Fruit fly (Drosophila melanogaster): ENCODE measurements around the gene CG32264.

The CG32264 gene

DNA sequence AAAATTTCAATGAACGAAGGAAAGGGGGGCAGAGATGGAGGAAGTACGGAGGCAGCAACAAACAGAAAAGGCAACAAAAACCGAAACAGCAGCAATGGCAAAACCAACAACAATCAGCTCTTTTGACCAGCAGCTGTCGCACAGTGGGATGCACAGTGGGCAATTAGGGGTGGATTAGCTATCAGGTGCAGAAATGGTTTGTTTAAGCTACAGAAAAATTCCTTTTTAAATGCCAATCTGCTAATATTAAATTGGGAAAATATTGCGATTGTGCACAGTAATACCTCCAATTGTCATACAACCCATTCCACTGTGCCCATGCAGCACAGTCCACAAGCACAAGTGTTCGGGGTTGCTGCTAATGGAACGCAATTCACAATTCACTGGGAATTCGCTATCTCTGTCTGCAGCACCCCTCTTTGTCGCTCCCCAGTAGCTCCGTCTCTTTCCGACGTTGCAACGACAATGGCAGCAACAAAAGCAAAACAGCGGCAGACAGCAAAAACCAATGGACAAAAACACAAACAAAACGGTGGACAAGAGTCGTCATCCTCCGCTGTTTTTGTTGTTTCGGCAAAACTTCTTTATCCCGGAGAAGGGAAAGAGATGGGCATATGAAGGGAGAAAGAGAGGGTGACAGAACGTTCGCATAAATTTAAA is 21.1 kb downstream of the CG32264 start (continued):
- TF ChIP-seq CG4424 (GFP tag; optimal IDR thresholded peaks at IDR 0.05) (peak; percentile 92), Sry-β (GFP tag; optimal IDR thresholded peaks at IDR 0.05) (no peak), CG2678 (tag; optimal IDR thresholded peaks at IDR 0.05) (peak; percentile 85), lilli (GFP tag; optimal IDR thresholded peaks at IDR 0.05) (peak; percentile 95), klu (GFP tag; IDR thresholded peaks at IDR 0.05) (peak; percentile 84), lola (GFP tag; optimal IDR thresholded peaks at IDR 0.05) (peak in 2 of 3 experiments; percentile 2 to 89), Lhr (GFP tag; optimal IDR thresholded peaks at IDR 0.05) (peak; percentile 88), Sin3A (optimal IDR thresholded peaks at IDR 0.05) (no peak), crol (GFP tag; IDR thresholded peaks at IDR 0.05) (peak; percentile 80), Sry-δ (GFP tag; optimal IDR thresholded peaks at IDR 0.05) (peak; percentile 57), hb (GFP tag; IDR thresholded peaks at IDR 0.05; ENCODE audit: partially characterized antibody) (peak; percentile 74; the same call in 2 of the 3 replicates), CG10366 (GFP tag; IDR thresholded peaks at IDR 0.05) (peak; percentile 96), CG5245 (GFP tag; optimal IDR thresholded peaks at IDR 0.05) (peak; percentile 92), tap (tag; optimal IDR thresholded peaks at IDR 0.05) (peak; percentile 79), CG8924 (tag; optimal IDR thresholded peaks at IDR 0.05) (peak; percentile 93), sqz (GFP tag; optimal IDR thresholded peaks at IDR 0.05) (peak; percentile 4), zfh2 (GFP tag; optimal IDR thresholded peaks at IDR 0.05) (peak; percentile 86), Optix (GFP tag; IDR thresholded peaks at IDR 0.05) (peak; percentile 98), Gsc (GFP tag; IDR thresholded peaks at IDR 0.05) (peak; percentile 92), Ptx1 (GFP tag; IDR thresholded peaks at IDR 0.05) (peak; percentile 98), CG30020 (tag; optimal IDR thresholded peaks at IDR 0.05) (peak; percentile 32), Max (GFP tag; optimal IDR thresholded peaks at IDR 0.05) (peak; percentile 85), CG2889 (GFP tag; IDR thresholded peaks at IDR 0.05) (peak; percentile 95), Neu2 (GFP tag; optimal IDR thresholded peaks at IDR 0.05; ENCODE audit: borderline replicate concordance) (peak; percentile 85), CG8388 (GFP tag; optimal IDR thresholded peaks at IDR 0.05) (peak; percentile 91), exex (tag; optimal IDR thresholded peaks at IDR 0.05) (peak; percentile 19), gce (GFP tag; IDR thresholded peaks at IDR 0.05) (peak; percentile 96), CG15073 (GFP tag; optimal IDR thresholded peaks at IDR 0.05) (peak; percentile 73), CG2129 (GFP tag; IDR thresholded peaks at IDR 0.05; ENCODE audit: partially characterized antibody) (no peak), unc-4 (GFP tag; IDR thresholded peaks at IDR 0.05; ENCODE audit: partially characterized antibody) (no peak), crc (GFP tag; optimal IDR thresholded peaks at IDR 0.05) (peak; percentile 91), ind (GFP tag; optimal IDR thresholded peaks at IDR 0.05) (peak; percentile 91), gcm2 (GFP tag; optimal IDR thresholded peaks at IDR 0.05) (peak; percentile 92), CG10321 (GFP tag; IDR thresholded peaks at IDR 0.05) (peak; percentile 47; the same call in 1 of the 2 replicates), CG13296 (GFP tag; optimal IDR thresholded peaks at IDR 0.05) (peak; percentile 46), cas (GFP tag; IDR thresholded peaks at IDR 0.05) (peak; percentile 87), CG9727 (GFP tag; optimal IDR thresholded peaks at IDR 0.05) (peak; percentile 92), MBD-R2 (GFP tag; IDR thresholded peaks at IDR 0.05) (peak; percentile 85), CG18619 (GFP tag; optimal IDR thresholded peaks at IDR 0.05) (peak; percentile 91), Camta (GFP tag; optimal IDR thresholded peaks at IDR 0.05) (peak; percentile 92), gfzf (GFP tag; optimal IDR thresholded peaks at IDR 0.05) (no peak), Fer3 (tag; optimal IDR thresholded peaks at IDR 0.05) (peak; percentile 77), Stat92E (GFP tag; optimal IDR thresholded peaks at IDR 0.05) (peak in 1 of 3 experiments; percentile 14), CG3726 (GFP tag; IDR thresholded peaks at IDR 0.05) (peak; percentile 94; the same call in 2 of the 3 replicates), ap (GFP tag; IDR thresholded peaks at IDR 0.05) (peak; percentile 97), CG5953 (GFP tag; IDR thresholded peaks at IDR 0.05) (peak; percentile 95), CG30403 (GFP tag; optimal IDR thresholded peaks at IDR 0.05) (peak; percentile 94), D (optimal IDR thresholded peaks at IDR 0.05) (peak; percentile 54), D (GFP tag; optimal IDR thresholded peaks at IDR 0.05) (peak; percentile 87), NFAT (GFP tag; IDR thresholded peaks at IDR 0.05) (peak; percentile 86)
